Worm (Caenorhabditis elegans): ENCODE data around the gene taf-6.2.

DNA sequence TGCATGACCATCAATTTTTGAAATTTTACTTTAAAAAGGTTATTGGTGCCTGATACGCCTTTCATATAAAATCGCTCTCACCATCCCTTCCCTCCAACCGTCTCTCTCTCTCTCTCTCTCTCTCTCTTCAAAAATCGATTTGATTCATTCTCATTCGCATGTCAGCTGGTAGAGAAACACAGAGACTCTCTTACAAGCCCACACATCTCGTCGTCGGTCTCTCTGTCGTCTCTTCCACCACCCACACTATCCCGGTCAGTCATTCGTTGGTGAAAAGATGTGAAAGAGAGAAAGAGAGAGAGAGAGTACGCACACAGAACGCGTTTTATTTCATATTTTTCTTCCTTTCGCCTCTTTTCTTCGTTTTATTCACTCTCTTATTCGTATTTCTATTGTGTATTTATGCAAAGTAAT lies 47.9 kb upstream of the taf-6.2 start:
- TF ChIP-seq nhr-12 (tag; optimal IDR thresholded peaks at IDR 0.05) (no peak), elt-3 (tag; optimal IDR thresholded peaks at IDR 0.05) (no peak), nhr-11 (tag; optimal IDR thresholded peaks at IDR 0.05) (no peak), aly-2 (tag; optimal IDR thresholded peaks at IDR 0.05) (no peak), mdl-1 (tag; optimal IDR thresholded peaks at IDR 0.05) (peak in 1 of 2 experiments; percentile 61), ceh-82 (tag; optimal IDR thresholded peaks at IDR 0.05) (no peak), lin-13 (GFP tag; optimal IDR thresholded peaks at IDR 0.05) (peak; percentile 77), snpc-4 (tag; optimal IDR thresholded peaks at IDR 0.05) (peak; percentile 42), ztf-4 (tag; optimal IDR thresholded peaks at IDR 0.05) (peak; percentile 71), egl-27 (tag; optimal IDR thresholded peaks at IDR 0.05) (peak; percentile 39), sma-3 (GFP tag; optimal IDR thresholded peaks at IDR 0.05) (peak; percentile 67), Y55F3AM.14 (GFP tag; optimal IDR thresholded peaks at IDR 0.05) (peak; percentile 36), sem-4 (tag; optimal IDR thresholded peaks at IDR 0.05) (peak; percentile 66), lin-39 (tag; optimal IDR thresholded peaks at IDR 0.05) (no peak)

All from whole organism, L2 larva.